Worm (Caenorhabditis elegans) whole organism, midembryonic: ENCODE measurements around the gene T05A7.6.

Experiments
- T22C8.4 ChIP-seq: fragments of 200-800 bp; sonication (Bioruptor generic); IDR thresholded peaks from 2 replicates; pipeline ENCODE4 v1.3.6; 2022; ENCODE audit warnings: missing genetic modification characterization, missing compliant biosample characterization
- cog-1 ChIP-seq: sonication (generic microtip); optimal IDR thresholded peaks from 2 replicates; lab custom pipeline; 2016; ENCODE audit warnings: missing genetic modification characterization, missing compliant biosample characterization
- flt-1 ChIP-seq: fragments of 200-800 bp; sonication (Bioruptor generic); IDR thresholded peaks from 2 replicates; pipeline ENCODE4 v1.3.6; 2022; ENCODE audit warnings: missing genetic modification characterization, missing compliant biosample characterization
- klf-2 ChIP-seq: fragments of 200-800 bp; sonication (Bioruptor generic); conservative IDR thresholded peaks from 2 replicates; pipeline ENCODE4 v1.3.6; 2022; ENCODE audit warnings: missing genetic modification reagents, missing genetic modification characterization, missing compliant biosample characterization
- med-1 ChIP-seq: sonication (generic microtip); optimal IDR thresholded peaks from 2 replicates; lab custom pipeline; 2017; ENCODE audit warnings: missing genetic modification characterization, mild to moderate bottlenecking, missing compliant biosample characterization, antibody characterized with exemption, missing genetic modification reagents; ENCODE audit not compliant: insufficient read depth
- ref-1 ChIP-seq: fragments of 200-800 bp; sonication (Bioruptor generic); conservative IDR thresholded peaks from 2 replicates; pipeline ENCODE4 v1.3.6; 2022; ENCODE audit warnings: missing genetic modification reagents, missing genetic modification characterization, missing compliant biosample characterization
- tab-1 ChIP-seq: fragments of 200-800 bp; sonication (Bioruptor generic); IDR thresholded peaks from 2 replicates; pipeline ENCODE4 v1.3.6; 2022; ENCODE audit warnings: missing genetic modification characterization, missing compliant biosample characterization
- ztf-23 ChIP-seq: fragments of 200-800 bp; sonication (Bioruptor generic); IDR thresholded peaks from 2 replicates; pipeline ENCODE4 v1.3.6; 2022; ENCODE audit warnings: missing genetic modification reagents, missing genetic modification characterization, missing compliant biosample characterization
- ztf-29 ChIP-seq: fragments of 200-800 bp; sonication (Bioruptor generic); IDR thresholded peaks from 2 replicates; pipeline ENCODE4 v1.3.6; 2022; ENCODE audit warnings: missing genetic modification reagents, missing genetic modification characterization, missing compliant biosample characterization

T05A7.6 gene

DNA sequence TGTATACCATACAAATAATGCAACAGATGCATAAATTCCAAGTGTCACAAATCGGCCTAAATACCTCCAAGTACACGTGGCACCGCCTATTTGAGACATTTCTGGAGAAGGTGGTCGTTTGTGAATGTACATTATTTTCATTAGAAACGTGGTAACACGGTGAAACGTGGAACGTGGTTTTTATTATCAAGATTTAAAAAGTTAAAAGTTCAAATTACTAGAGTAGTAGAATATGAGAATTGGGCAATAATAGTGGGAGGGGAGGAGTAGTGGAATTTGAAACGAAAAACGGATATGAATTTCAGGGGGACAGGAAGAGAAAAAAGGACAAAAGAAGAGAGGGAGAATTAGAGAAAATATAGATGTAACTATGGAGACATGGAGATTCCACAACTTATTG, 15.8 kb downstream of the T05A7.6 start, which contains the start of gene fut-6:
Gene fut-6 (minus strand): TSS at position 101 of the 400 bp plus-strand sequence.
- TF ChIP-seq ztf-29 (GFP tag; lab: Robert Waterston, UW) = no peak
- no peak for TF ChIP-seq ztf-23 (GFP tag; lab: Robert Waterston, UW)
- TF ChIP-seq tab-1 = no peak
- no peak for TF ChIP-seq ref-1 (GFP tag; lab: Robert Waterston, UW)
- no peak for TF ChIP-seq med-1 (GFP tag; lab: Kevin White, UChicago)

DNA sequence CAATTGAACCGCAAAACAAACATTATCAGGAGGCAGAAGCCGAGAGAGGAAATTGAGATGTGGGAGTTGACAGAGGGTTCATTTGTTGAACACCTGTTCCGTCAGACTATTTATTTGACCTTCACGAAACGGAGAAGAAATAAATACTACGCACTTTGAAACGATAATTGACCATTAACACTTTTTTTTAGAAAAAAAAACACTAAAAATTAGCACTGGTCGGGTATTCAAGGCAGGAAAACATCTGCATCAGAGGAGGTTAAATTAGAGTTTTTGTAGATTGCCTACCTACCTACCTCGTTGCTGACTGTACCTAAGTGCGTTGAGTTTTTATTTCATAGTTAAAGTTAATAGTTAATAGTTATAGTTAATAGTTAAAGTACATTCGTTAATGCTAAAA, 21.5 kb downstream of the T05A7.6 start:
- no peak for TF ChIP-seq flt-1 (GFP tag; lab: Robert Waterston, UW)
- TF ChIP-seq ref-1 (GFP tag; lab: Robert Waterston, UW) = no peak
- TF ChIP-seq ztf-23 (GFP tag; lab: Robert Waterston, UW) = no peak
- no peak for TF ChIP-seq med-1 (GFP tag; lab: Kevin White, UChicago)
- no peak for TF ChIP-seq klf-2 (GFP tag; lab: Robert Waterston, UW)
- no peak for TF ChIP-seq cog-1 (tag; lab: Kevin White, UChicago)
- TF ChIP-seq T22C8.4 = no peak
- TF ChIP-seq ztf-29 (GFP tag; lab: Robert Waterston, UW) = no peak
- no peak for TF ChIP-seq tab-1

DNA sequence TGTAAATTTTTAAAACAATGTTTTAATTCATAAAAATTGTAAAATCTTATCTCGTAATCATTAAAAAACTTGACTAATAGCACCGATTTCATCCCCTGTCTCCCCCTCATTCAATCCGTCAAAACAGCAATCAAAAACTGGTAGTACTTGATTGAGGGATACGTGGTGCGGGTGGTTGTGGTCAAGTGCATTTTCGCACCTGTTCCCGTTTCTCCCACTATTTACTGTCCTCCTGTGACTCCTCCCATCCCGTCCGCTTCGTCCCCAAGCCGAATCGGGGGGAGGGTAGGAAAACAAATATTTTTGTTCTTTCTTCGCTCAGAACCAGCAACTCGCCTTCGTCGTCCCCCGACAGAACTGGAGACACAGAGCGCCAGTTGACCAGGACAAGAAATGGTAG, 22.8 kb downstream of the T05A7.6 start, which contains the start of gene lgc-27:
Gene lgc-27 (plus strand): TSS at position 301 of the 400 bp plus-strand sequence.
- no peak for TF ChIP-seq ref-1 (GFP tag; lab: Robert Waterston, UW)
- TF ChIP-seq T22C8.4 = no peak
- TF ChIP-seq ztf-29 (GFP tag; lab: Robert Waterston, UW) = no peak
- no peak for TF ChIP-seq klf-2 (GFP tag; lab: Robert Waterston, UW)
- no peak for TF ChIP-seq flt-1 (GFP tag; lab: Robert Waterston, UW)
- no peak for TF ChIP-seq cog-1 (tag; lab: Kevin White, UChicago)
- no peak for TF ChIP-seq ztf-23 (GFP tag; lab: Robert Waterston, UW)
- no peak for TF ChIP-seq tab-1
- TF ChIP-seq med-1 (GFP tag; lab: Kevin White, UChicago) = no peak

DNA sequence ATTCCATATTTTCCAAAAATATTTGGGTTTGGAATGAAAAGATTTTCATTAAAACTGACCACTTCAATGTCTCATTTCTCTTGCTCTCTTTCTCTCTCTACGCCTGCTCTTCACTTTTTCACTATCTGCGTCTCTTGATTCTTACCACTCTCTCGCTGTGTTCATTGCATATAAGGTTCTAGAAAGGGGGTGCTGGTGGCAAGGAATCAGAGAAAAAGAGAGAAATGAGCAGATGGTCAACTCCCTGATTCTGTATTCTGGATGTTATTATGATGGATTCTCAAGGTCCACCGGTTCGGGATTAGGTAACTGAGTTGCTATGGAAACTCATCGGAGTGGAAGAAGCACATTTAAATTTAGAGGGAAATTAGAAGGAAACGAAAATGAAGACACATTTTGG, 30.8 kb downstream of the T05A7.6 start:
- TF ChIP-seq ztf-29 (GFP tag; lab: Robert Waterston, UW) (no peak), ref-1 (GFP tag; lab: Robert Waterston, UW) (no peak), klf-2 (GFP tag; lab: Robert Waterston, UW) (no peak), T22C8.4 (no peak), tab-1 (no peak), cog-1 (tag; lab: Kevin White, UChicago) (no peak), med-1 (GFP tag; lab: Kevin White, UChicago) (no peak), ztf-23 (GFP tag; lab: Robert Waterston, UW) (no peak), flt-1 (GFP tag; lab: Robert Waterston, UW) (no peak)

DNA sequence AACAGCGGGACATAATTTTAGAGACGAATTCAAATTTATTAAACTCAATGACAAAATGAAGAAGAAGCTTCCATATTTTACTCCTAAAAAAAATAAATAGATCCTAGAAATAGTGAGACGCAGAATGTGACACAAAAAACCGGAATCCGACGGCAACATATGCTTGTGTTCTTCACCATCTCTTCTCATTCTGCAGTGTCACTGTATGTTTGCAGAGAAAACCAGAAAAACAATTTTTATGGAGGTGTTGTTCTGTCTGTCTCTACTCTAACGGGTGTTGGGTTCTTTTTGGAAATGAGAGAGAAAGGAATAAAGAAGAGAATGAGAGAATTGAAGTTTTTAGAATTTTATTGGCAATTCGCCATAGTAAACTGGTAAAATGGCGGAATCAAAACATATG, 32.7 kb downstream of the T05A7.6 start:
- no peak for TF ChIP-seq klf-2 (GFP tag; lab: Robert Waterston, UW)
- TF ChIP-seq ztf-29 (GFP tag; lab: Robert Waterston, UW) = no peak
- TF ChIP-seq cog-1 (tag; lab: Kevin White, UChicago) = no peak
- no peak for TF ChIP-seq tab-1
- no peak for TF ChIP-seq flt-1 (GFP tag; lab: Robert Waterston, UW)
- no peak for TF ChIP-seq ztf-23 (GFP tag; lab: Robert Waterston, UW)
- TF ChIP-seq T22C8.4 = no peak
- TF ChIP-seq ref-1 (GFP tag; lab: Robert Waterston, UW) = no peak
- no peak for TF ChIP-seq med-1 (GFP tag; lab: Kevin White, UChicago)

DNA sequence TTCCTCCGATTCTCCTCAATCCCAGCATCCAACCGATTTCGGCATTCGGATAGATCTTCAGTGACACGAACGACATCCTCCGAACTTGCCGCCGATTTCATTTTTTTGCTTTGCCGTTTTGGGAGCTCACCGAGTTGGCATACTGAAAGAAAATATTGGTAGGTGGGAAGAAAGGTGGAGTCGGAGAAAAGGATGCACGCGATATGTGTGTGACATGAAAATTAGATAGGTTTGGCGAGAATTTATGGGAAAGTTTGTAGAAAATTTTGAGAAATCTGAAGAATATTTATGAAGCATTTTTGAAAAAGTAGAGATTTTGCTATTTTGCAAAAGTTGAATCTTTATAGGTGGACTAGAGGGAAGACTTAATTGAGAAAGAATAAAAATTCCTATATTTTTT, 33.4 kb downstream of the T05A7.6 start, which contains the start of gene che-10:
Gene che-10 (minus strand): TSS at position 101 of the 400 bp plus-strand sequence.
- TF ChIP-seq ref-1 (GFP tag; lab: Robert Waterston, UW) = no peak
- no peak for TF ChIP-seq ztf-29 (GFP tag; lab: Robert Waterston, UW)
- no peak for TF ChIP-seq klf-2 (GFP tag; lab: Robert Waterston, UW)
- TF ChIP-seq cog-1 (tag; lab: Kevin White, UChicago) = no peak
- no peak for TF ChIP-seq ztf-23 (GFP tag; lab: Robert Waterston, UW)
- TF ChIP-seq tab-1 = no peak
- TF ChIP-seq flt-1 (GFP tag; lab: Robert Waterston, UW) = no peak
- no peak for TF ChIP-seq med-1 (GFP tag; lab: Kevin White, UChicago)

DNA sequence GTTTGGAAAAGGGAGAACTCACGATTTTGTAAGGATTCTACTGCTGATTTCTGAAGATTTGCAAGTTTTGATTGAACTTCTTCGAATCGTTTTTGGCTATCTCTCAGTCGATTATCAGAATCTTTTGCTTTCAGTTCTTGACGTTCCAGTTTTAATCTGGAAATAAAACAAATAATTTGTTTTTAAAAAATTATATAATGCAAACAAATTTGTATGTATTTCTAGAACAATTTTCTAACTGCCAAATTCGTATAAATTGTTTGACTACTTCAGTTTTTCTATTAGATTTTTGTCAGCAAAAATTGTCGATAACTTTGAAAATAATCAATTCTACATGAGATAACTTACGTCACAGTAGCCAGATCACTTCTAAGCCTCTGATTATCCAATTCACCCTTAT, 40.1 kb downstream of the T05A7.6 start:
- no peak for TF ChIP-seq med-1 (GFP tag; lab: Kevin White, UChicago)
- TF ChIP-seq cog-1 (tag; lab: Kevin White, UChicago) = no peak
- no peak for TF ChIP-seq ref-1 (GFP tag; lab: Robert Waterston, UW)

DNA sequence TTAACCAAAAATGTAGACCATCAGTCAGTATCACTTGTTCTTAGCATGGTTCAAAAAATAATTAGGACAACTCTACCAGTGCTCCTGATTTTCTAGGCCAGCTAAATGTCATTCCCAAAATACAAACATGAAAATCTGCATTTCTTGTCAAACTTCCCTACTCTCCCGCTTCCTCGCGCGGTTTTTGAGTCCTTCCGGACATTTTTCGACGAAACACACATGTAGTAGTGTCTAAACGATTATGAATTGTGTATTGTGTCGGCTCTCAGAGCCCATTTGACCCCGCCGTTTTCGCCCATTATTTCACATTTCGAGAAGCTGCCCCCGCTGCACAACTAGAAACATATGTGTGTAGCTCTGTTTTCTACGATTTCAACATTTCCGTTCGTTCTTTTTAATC, 45.0 kb downstream of the T05A7.6 start, which contains the start of gene F35D11.1:
Gene F35D11.1 (plus strand): TSS at position 301 of the 400 bp plus-strand sequence.
- TF ChIP-seq ref-1 (GFP tag; lab: Robert Waterston, UW) (no peak), med-1 (GFP tag; lab: Kevin White, UChicago) (no peak), T22C8.4 (no peak), flt-1 (GFP tag; lab: Robert Waterston, UW) (no peak)

DNA sequence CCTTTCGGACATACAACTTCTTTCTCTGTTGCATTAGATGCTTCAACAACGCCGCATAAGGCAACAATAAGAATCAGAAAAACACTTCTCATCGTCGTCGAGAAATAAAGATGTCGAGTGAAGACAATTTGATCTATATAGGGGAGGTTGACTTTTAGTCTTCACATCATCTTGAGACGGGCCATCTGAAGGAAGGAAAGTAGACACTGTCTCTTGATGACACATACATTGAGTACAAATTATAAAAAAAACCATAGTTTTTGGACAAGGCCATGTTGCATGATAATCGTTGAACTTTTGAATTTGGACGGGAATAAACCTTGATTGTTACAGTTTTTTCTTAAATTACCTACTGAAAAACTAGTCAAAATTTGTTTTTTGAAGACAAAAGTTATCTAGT, 49.9 kb downstream of the T05A7.6 start, which contains the start of gene clec-139:
Gene clec-139 (minus strand): TSS at position 101 of the 400 bp plus-strand sequence.
- TF ChIP-seq tab-1 = no peak
- TF ChIP-seq ztf-23 (GFP tag; lab: Robert Waterston, UW) = no peak

DNA sequence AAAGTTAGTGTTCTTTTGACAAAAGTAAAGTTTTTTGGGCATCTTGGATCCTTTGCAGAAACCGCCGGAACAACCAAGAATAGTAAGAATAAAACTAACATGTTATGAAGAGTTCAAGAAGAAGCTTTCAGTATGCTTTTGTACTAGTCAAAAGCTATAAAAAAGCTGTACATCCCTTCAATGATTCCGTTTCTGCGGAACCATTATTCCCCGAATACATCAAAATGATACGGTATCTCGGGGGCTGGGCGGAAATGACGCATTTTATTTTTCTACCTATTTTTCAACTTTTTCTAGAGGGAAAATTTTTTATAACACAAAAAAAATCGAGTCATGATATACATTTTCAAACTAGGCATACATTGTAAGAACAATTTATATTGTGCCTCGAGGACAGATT, 51.9 kb downstream of the T05A7.6 start, which contains the start of gene clec-138:
Gene clec-138 (minus strand): TSS at position 101 of the 400 bp plus-strand sequence.
- TF ChIP-seq cog-1 (tag; lab: Kevin White, UChicago) (no peak), klf-2 (GFP tag; lab: Robert Waterston, UW) (no peak), ref-1 (GFP tag; lab: Robert Waterston, UW) (no peak), med-1 (GFP tag; lab: Kevin White, UChicago) (no peak), T22C8.4 (no peak), tab-1 (no peak), ztf-23 (GFP tag; lab: Robert Waterston, UW) (no peak), flt-1 (GFP tag; lab: Robert Waterston, UW) (no peak), ztf-29 (GFP tag; lab: Robert Waterston, UW) (no peak)
